Worm (Caenorhabditis elegans) whole organism, mixed stage, embryonic: Measurements from ENCODE around the gene yap-1.

Experiments used
- ceh-43 ChIP-seq: fragments of 200-800 bp; sonication (Bioruptor generic); optimal IDR thresholded peaks from 2 replicates; lab custom pipeline; 2018; ENCODE audit warnings: mild to moderate bottlenecking, missing genetic modification characterization, moderate library complexity, missing compliant biosample characterization
- elt-1 ChIP-seq: sonication (generic microtip); optimal IDR thresholded peaks from 2 replicates; lab custom pipeline; 2017; ENCODE audit warnings: missing genetic modification characterization, mild to moderate bottlenecking, missing compliant biosample characterization, antibody characterized with exemption, moderate library complexity, borderline replicate concordance; ENCODE audit not compliant: insufficient read depth
- elt-3 ChIP-seq: fragments of 150-350 bp; optimal IDR thresholded peaks from 2 replicates; lab custom pipeline; 2014; ENCODE audit warnings: missing biosample characterization, missing genetic modification characterization
- lin-13 ChIP-seq: fragments of 150-350 bp; optimal IDR thresholded peaks from 2 replicates; lab custom pipeline; 2014; ENCODE audit warnings: missing biosample characterization, missing genetic modification characterization
- nhr-237 ChIP-seq: fragments of 150-350 bp; optimal IDR thresholded peaks from 2 replicates; lab custom pipeline; 2014; ENCODE audit warnings: missing biosample characterization, missing genetic modification characterization
- nhr-28 ChIP-seq: fragments of 150-350 bp; optimal IDR thresholded peaks from 2 replicates; lab custom pipeline; 2014; ENCODE audit warnings: missing biosample characterization, missing genetic modification characterization
- snpc-4 ChIP-seq: fragments of 150-350 bp; optimal IDR thresholded peaks from 2 replicates; lab custom pipeline; 2014; ENCODE audit warnings: missing biosample characterization, missing genetic modification characterization
- unc-39 ChIP-seq: fragments of 150-350 bp; optimal IDR thresholded peaks from 2 replicates; lab custom pipeline; 2014; ENCODE audit warnings: missing biosample characterization, missing genetic modification characterization

ce11 chrX:10681698-10682097 is 10.0 kb upstream of the yap-1 start, which contains the start of gene phf-31:
- no peak for TF ChIP-seq snpc-4 (tag; lab: Kevin White, UChicago)
- no peak for TF ChIP-seq elt-1 (tag; lab: Kevin White, UChicago)
- TF ChIP-seq unc-39 = no peak
- TF ChIP-seq lin-13 (tag; lab: Kevin White, UChicago) = no peak
- no peak for TF ChIP-seq nhr-237 (tag; lab: Kevin White, UChicago)
- no peak for TF ChIP-seq nhr-28
- no peak for TF ChIP-seq elt-3 (tag; lab: Kevin White, UChicago)
- TF ChIP-seq ceh-43 (GFP tag; lab: Kevin White, UChicago) = no peak
